Fruit fly (Drosophila melanogaster): ENCODE data around the gene CG9512.

CG9512 gene

DNA sequence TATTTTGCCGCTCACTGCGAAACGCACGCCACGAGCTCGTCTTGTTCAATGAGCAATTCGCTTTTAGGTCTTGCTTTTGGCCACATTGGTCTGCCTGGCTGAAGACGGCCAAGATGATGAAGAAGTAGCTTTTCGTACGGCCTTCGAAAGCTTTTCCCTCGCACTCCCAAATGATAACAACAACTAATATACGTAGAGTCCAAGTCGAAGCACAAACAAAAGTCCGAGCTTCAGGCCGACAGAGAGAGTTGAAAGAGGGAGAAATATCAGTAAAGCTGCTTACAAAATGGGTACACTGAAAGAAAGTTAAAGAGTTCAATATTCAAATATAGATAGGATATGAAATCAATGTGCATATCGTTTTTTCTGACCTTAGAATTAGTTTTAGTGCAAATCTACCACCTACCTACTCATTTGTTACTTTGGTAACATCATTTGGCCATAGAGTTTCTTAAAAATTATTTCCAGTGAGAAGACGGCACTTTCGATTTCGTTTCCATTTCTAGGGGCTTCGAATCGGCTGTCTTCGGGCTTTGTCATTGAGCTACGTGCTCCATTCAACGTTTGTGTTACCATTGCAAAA is 22.7 kb downstream of the CG9512 start, which contains the start of the genes CG45064 and CG45065:
Gene CG45064, minus strand, starts transcription at position 51 of the 583 bp plus-strand sequence.
Gene CG45065, minus strand, starts transcription at position 51 of the 583 bp plus-strand sequence.
- TF ChIP-seq CG13204 (GFP tag; optimal IDR thresholded peaks at IDR 0.05) (no peak), CG32121 (GFP tag; IDR thresholded peaks at IDR 0.05) (peak; percentile 91), CG8301 (tag; optimal IDR thresholded peaks at IDR 0.05) (peak; percentile 73), EcR (GFP tag; optimal IDR thresholded peaks at IDR 0.05) (no peak), Pif1A (GFP tag; optimal IDR thresholded peaks at IDR 0.05) (peak; percentile 89), CG8159 (tag; optimal IDR thresholded peaks at IDR 0.05) (peak; percentile 67), rn (GFP tag; IDR thresholded peaks at IDR 0.05) (peak; percentile 71), Ets98B (GFP tag; IDR thresholded peaks at IDR 0.05) (peak; percentile 93), CG34367 (tag; optimal IDR thresholded peaks at IDR 0.05) (peak; percentile 37), Pif1B (GFP tag; optimal IDR thresholded peaks at IDR 0.05) (peak; percentile 85), CG9948 (tag; optimal IDR thresholded peaks at IDR 0.05) (peak; percentile 68), CG4496 (GFP tag; IDR thresholded peaks at IDR 0.05) (peak; percentile 92), fd96Ca (GFP tag; IDR thresholded peaks at IDR 0.05) (peak; percentile 87), D1 (tag; optimal IDR thresholded peaks at IDR 0.05) (no peak), gl (tag; optimal IDR thresholded peaks at IDR 0.05) (no peak), CG15710 (tag; optimal IDR thresholded peaks at IDR 0.05) (peak; percentile 61), Snoo (tag; optimal IDR thresholded peaks at IDR 0.05) (peak; percentile 54), CG12605 (GFP tag; IDR thresholded peaks at IDR 0.05) (peak; percentile 82), CG17806 (tag; optimal IDR thresholded peaks at IDR 0.05) (peak; percentile 70), CG10348 (GFP tag; IDR thresholded peaks at IDR 0.05) (0 out of 2 replicates have a peak, but pooled peaks have one; percentile 38), CG14655 (GFP tag; optimal IDR thresholded peaks at IDR 0.05) (peak; percentile 56)

DNA sequence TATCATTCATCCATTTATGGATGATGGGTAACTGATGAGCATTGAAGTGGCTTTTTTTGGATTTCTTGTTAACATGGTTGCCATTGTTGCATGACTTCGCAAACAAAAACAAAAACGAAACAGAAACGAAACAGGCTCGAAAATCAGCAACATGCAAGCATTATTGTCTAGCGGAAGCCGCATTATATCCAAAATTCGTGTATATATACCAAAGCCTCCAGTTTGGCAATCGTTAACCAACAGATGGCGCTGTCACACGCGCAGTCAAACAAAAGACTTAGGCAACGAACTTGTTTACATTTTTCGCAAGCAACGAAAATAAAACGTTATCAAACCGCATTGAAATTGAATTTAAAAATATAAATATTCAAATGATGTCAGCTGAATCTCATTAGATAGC is 26.4 kb downstream of the CG9512 start:
- TF ChIP-seq CG9948 (tag; optimal IDR thresholded peaks at IDR 0.05) (no peak), Pif1A (GFP tag; optimal IDR thresholded peaks at IDR 0.05) (no peak), Snoo (tag; optimal IDR thresholded peaks at IDR 0.05) (no peak), CG32121 (GFP tag; IDR thresholded peaks at IDR 0.05) (no peak)

DNA sequence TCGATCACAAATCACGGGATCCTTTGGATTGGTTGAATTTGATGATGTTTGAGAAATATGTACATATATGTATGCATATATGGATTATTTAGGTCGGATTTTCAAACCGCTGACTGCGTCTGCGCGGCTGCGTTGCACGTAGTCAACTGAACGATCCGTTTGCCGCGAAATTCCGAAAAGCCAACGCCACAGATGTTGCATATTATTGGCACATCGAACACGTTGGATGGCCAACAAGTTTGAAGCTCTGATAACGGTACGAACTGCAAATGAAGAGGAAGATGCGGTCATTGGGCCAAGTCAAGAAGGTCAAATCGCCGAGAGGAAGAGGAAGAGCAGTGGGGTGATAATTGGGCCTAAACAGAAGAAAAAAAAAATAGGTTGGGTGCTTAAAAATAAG is 34.3 kb downstream of the CG9512 start, which contains the start of gene CG9518:
Gene CG9518, minus strand, starts transcription at position 154 of the 400 bp plus-strand sequence.
- no peak for TF ChIP-seq CG14655 (GFP tag; optimal IDR thresholded peaks at IDR 0.05)
- no peak for TF ChIP-seq Pif1A (GFP tag; optimal IDR thresholded peaks at IDR 0.05)
- TF ChIP-seq EcR (GFP tag; optimal IDR thresholded peaks at IDR 0.05) = peak; percentile 13
- no peak for TF ChIP-seq CG17806 (tag; optimal IDR thresholded peaks at IDR 0.05)
- no peak for TF ChIP-seq CG12605 (GFP tag; IDR thresholded peaks at IDR 0.05)

DNA sequence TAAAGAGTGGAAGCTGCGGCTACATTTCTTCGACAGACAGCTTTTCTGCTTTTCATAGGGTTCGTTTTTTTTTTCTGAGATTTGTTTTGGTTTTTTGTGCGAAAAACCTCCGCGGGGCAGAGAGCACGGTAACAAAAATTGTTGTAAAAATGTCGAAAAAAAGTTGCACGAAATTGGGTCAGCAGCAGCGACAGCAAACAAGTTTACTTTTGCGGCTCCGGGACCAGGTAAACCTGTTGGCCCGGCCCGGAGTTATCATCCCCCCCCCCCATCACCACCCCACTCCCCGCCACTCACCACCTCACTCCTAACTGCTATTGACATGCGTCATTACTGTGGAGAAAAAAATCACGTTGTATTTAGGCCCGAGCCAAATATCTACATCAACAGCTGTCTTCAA is 36.9 kb downstream of the CG9512 start:
- TF ChIP-seq D1 (tag; optimal IDR thresholded peaks at IDR 0.05) (no peak), gl (tag; optimal IDR thresholded peaks at IDR 0.05) (no peak), CG32121 (GFP tag; IDR thresholded peaks at IDR 0.05) (no peak), Ets98B (GFP tag; IDR thresholded peaks at IDR 0.05) (peak; percentile 45; the same call in 1 of the 2 replicates), CG34367 (tag; optimal IDR thresholded peaks at IDR 0.05) (no peak), CG4496 (GFP tag; IDR thresholded peaks at IDR 0.05) (peak; percentile 60; the same call in 1 of the 3 replicates)

DNA sequence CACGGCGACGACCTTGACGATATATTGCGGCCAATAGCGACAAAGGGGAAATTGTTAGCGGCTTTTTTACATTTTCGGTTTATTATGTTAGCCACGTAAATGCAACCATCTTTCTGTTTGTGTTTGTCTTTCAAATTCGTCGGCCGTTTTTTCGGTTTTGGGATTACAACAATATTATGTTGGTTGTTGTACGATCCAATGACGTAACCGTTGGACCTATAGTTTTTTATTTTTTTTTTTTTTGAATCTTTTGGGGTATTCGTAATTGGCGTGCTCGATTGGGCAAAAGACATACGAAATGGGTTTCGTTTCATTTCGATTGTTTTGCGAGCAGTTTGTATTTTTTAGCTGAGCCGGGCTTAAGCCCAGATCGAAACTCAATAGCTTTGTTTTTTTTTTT is 38.4 kb downstream of the CG9512 start:
- TF ChIP-seq Ets98B (GFP tag; IDR thresholded peaks at IDR 0.05) (no peak), CG32121 (GFP tag; IDR thresholded peaks at IDR 0.05) (no peak), Pif1A (GFP tag; optimal IDR thresholded peaks at IDR 0.05) (no peak), Pif1B (GFP tag; optimal IDR thresholded peaks at IDR 0.05) (no peak), CG13204 (GFP tag; optimal IDR thresholded peaks at IDR 0.05) (no peak), CG8301 (tag; optimal IDR thresholded peaks at IDR 0.05) (no peak), CG4496 (GFP tag; IDR thresholded peaks at IDR 0.05) (no peak), D1 (tag; optimal IDR thresholded peaks at IDR 0.05) (no peak), CG8159 (tag; optimal IDR thresholded peaks at IDR 0.05) (no peak), gl (tag; optimal IDR thresholded peaks at IDR 0.05) (no peak), CG34367 (tag; optimal IDR thresholded peaks at IDR 0.05) (no peak), CG12605 (GFP tag; IDR thresholded peaks at IDR 0.05) (no peak), CG15710 (tag; optimal IDR thresholded peaks at IDR 0.05) (no peak), CG10348 (GFP tag; IDR thresholded peaks at IDR 0.05) (no peak)

DNA sequence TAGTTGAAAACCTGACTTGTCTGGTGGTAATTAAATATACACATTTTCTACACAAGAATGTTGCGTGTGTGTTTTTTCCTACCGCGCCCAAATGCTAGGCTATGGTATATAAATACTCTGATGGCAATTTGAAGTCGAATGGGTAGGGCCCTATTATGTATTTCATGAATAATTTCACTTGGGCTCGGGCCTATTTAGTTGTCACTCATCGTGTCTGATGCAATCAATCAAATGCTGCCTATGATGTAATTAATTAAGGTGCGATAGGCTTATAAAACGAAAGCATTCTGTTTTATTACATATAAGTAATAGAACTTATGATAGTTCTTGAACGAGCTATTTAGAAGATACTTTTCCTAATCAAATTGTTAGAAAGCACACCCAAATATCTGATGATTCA is 42.9 kb downstream of the CG9512 start:
- TF ChIP-seq CG12605 (GFP tag; IDR thresholded peaks at IDR 0.05) = no peak
- no peak for TF ChIP-seq rn (GFP tag; IDR thresholded peaks at IDR 0.05)
- no peak for TF ChIP-seq Pif1A (GFP tag; optimal IDR thresholded peaks at IDR 0.05)
- TF ChIP-seq CG13204 (GFP tag; optimal IDR thresholded peaks at IDR 0.05) = no peak
- TF ChIP-seq CG10348 (GFP tag; IDR thresholded peaks at IDR 0.05) = no peak
- no peak for TF ChIP-seq CG4496 (GFP tag; IDR thresholded peaks at IDR 0.05)
- TF ChIP-seq fd96Ca (GFP tag; IDR thresholded peaks at IDR 0.05) = no peak
- TF ChIP-seq CG8301 (tag; optimal IDR thresholded peaks at IDR 0.05) = no peak
- no peak for TF ChIP-seq CG14655 (GFP tag; optimal IDR thresholded peaks at IDR 0.05)
- no peak for TF ChIP-seq D1 (tag; optimal IDR thresholded peaks at IDR 0.05)
- TF ChIP-seq CG34367 (tag; optimal IDR thresholded peaks at IDR 0.05) = no peak

DNA sequence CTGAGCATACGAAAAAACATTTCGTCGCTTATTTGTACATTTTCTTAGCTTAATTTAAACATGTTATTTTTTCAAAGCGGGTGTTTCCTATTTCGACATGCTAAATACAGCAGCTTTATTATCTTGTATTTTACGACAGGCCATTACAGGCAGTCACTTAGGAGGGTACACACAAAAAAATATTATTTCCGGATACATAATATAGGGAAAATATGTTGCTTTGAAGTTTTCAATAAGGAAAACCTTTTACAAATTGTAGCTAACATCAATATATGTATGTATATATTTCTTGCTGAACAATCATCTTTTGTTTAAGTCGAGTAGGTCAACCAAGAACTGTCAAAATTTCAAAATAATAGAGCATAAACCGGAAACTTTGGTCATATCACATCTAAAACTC is 46.4 kb downstream of the CG9512 start, which contains the start of gene CG46399:
Gene CG46399, plus strand, starts transcription at position 301 of the 400 bp plus-strand sequence.
- TF ChIP-seq CG14655 (GFP tag; optimal IDR thresholded peaks at IDR 0.05) (no peak), CG8159 (tag; optimal IDR thresholded peaks at IDR 0.05) (no peak), EcR (GFP tag; optimal IDR thresholded peaks at IDR 0.05) (no peak), rn (GFP tag; IDR thresholded peaks at IDR 0.05) (no peak), CG17806 (tag; optimal IDR thresholded peaks at IDR 0.05) (no peak), fd96Ca (GFP tag; IDR thresholded peaks at IDR 0.05) (no peak), Pif1B (GFP tag; optimal IDR thresholded peaks at IDR 0.05) (no peak), CG10348 (GFP tag; IDR thresholded peaks at IDR 0.05) (no peak), CG9948 (tag; optimal IDR thresholded peaks at IDR 0.05) (no peak), CG34367 (tag; optimal IDR thresholded peaks at IDR 0.05) (no peak), CG4496 (GFP tag; IDR thresholded peaks at IDR 0.05) (no peak), gl (tag; optimal IDR thresholded peaks at IDR 0.05) (no peak), CG13204 (GFP tag; optimal IDR thresholded peaks at IDR 0.05) (no peak), Ets98B (GFP tag; IDR thresholded peaks at IDR 0.05) (no peak), CG12605 (GFP tag; IDR thresholded peaks at IDR 0.05) (no peak), CG32121 (GFP tag; IDR thresholded peaks at IDR 0.05) (no peak), D1 (tag; optimal IDR thresholded peaks at IDR 0.05) (no peak), Snoo (tag; optimal IDR thresholded peaks at IDR 0.05) (no peak)
